Fruit fly (Drosophila melanogaster) whole organism, larva: ENCODE measurements around the gene DCTN1-p150.

Experiments used
- noc ChIP-seq: fragments of 200-800 bp; sonication (Bioruptor generic); optimal IDR thresholded peaks from 3 replicates; lab custom pipeline; 2019; ENCODE audit warnings: missing biosample characterization, mild to moderate bottlenecking, missing genetic modification characterization, moderate library complexity

The DCTN1-p150 gene

dm6 chr3L:13928769-13929594, at the start of gene DCTN1-p150, which contains the start of gene CG8833:
DCTN1-p150 (plus strand) TSS chr3L:13929387.
CG8833 (minus strand) TSS chr3L:13929000.
- no peak for TF ChIP-seq noc (tag; lab: Kevin White, UChicago)

- TF ChIP-seq noc (tag; lab: Kevin White, UChicago), result no peak
These were observed 47.6 kb upstream of the DCTN1-p150 start for dm6 chr3L:13881555-13881954.

- TF ChIP-seq noc (tag; lab: Kevin White, UChicago), result no peak
These were observed 46.7 kb upstream of the DCTN1-p150 start for dm6 chr3L:13882532-13882931.

DNA sequence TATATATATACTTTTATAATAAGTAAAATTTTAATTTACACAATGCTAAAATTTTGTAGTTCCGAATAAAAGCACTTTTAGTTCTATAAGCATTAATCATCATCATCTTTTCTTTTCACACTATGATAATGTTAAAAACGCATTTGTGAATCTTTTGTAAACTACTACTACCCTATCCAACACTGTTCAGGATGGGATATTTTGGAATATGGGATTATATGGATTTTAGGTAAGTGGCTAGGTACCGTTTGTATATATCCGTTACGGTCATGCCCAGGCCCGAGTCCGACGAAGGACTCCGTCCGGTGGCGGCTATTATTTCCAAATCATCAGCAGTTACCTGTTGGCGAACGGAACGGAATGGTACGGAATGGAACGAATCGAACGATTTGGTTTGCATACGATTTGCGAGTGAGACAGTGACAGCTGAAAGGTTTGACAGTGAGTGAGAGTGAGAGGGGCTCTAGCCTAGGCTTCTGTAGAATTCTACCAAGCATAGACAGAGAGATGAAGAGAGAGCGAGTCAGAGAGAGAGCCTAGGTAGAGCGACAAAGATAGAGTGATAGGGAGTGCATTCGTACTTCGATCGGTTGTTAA, 44.6 kb upstream of the DCTN1-p150 start:
- TF ChIP-seq noc (tag; lab: Kevin White, UChicago), result no peak

DNA sequence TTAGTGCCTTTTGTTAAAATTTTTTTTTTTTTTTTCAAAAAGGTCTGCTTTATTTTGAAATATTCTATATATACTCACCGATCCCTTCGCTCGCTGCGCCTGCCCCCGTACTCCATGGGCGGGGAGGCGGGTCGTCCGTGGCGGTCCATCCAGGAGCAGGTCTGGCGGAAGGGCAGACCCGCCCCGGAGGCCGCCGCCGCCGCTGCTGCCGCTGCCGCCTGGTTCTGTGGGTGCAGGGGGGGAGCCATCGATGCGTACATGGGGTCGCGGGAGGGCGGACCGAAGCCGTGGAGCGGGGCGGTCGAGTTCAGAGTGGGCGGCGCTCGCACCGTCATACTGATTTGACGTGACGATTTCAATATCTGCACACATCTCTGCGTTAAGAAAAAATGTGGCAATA, 42.1 kb upstream of the DCTN1-p150 start:
- TF ChIP-seq noc (tag; lab: Kevin White, UChicago), result no peak

DNA sequence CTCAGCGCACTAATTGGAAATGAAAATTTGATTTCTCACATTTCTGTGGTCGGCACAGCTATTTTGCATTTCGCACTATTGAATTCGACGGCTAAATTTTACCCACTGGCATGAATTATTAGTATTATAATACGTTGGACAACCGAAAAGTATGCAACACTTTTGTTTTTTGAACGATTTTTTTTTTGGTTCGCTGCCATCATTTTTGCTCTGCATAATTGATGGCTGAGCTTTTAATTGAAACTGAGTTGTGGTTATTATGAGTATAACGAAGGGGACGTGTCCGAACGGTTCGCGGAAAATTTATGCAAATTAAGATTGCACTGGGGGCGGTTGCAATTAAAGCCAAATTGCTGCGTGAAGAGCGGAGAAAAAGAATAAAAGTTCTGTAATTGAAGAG, 28.6 kb upstream of the DCTN1-p150 start:
- no peak for TF ChIP-seq noc (tag; lab: Kevin White, UChicago)

DNA sequence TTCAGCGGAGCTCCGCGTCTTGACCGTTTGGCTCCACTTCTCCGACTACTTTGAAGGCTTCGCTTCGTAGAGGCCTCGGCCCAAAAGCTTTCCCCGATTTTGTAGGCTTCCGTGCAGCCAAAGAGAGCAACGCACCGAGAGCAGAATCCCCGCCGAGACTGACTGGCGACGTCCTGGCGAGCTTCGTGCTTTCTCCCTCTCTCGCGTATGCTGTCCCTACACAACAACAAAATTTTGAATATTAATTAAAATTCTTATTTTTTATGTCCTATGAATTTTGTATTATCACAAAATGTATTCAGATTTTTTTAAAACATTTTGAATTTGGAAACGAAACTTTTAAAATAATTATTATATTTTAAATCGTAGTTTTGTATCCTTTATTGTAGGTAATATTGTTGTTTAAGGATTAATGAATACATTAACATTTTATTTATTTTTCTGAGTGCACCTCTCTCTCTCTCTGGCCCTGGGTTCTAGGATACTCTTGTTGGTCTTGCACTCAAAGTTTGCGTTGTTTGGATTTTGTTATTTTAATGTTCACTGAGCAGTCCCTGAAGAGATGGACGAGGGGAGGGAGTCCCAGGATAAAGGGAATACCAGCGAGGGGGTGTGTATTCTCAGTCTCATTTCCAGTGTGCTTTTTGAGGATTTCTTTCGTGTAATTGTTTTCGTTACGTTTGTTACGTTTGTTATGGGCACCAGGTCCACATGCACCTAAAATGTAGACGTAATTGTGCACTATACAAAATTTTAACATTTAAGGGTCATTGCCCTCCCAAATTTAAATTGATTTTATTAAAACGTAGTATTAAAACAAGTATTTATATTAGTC, 25.8 kb upstream of the DCTN1-p150 start, which contains the start of gene dysc:
Gene dysc (minus strand): TSS at position 51 of the 835 bp plus-strand sequence.
- no peak for TF ChIP-seq noc (tag; lab: Kevin White, UChicago)

DNA sequence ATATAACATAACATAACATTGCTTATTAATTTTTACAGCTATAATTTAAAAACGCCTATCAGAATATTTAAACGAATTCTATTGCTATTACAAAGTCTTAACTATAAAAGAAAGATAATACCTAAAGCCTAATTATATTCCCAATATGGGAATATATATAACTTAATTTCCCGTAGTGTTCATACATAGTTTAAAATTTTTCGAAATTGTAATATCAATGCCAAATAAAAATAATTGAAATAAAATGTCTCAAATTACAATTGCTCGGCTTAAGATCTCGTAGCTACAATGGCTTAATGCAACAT, 25.2 kb upstream of the DCTN1-p150 start:
- no peak for TF ChIP-seq noc (tag; lab: Kevin White, UChicago)

- no peak for TF ChIP-seq noc (tag; lab: Kevin White, UChicago)
These were observed 24.8 kb upstream of the DCTN1-p150 start for dm6 chr3L:13904426-13904825.

- TF ChIP-seq noc (tag; lab: Kevin White, UChicago), result peak; percentile 49
These were observed 23.7 kb upstream of the DCTN1-p150 start for dm6 chr3L:13905515-13905914.

DNA sequence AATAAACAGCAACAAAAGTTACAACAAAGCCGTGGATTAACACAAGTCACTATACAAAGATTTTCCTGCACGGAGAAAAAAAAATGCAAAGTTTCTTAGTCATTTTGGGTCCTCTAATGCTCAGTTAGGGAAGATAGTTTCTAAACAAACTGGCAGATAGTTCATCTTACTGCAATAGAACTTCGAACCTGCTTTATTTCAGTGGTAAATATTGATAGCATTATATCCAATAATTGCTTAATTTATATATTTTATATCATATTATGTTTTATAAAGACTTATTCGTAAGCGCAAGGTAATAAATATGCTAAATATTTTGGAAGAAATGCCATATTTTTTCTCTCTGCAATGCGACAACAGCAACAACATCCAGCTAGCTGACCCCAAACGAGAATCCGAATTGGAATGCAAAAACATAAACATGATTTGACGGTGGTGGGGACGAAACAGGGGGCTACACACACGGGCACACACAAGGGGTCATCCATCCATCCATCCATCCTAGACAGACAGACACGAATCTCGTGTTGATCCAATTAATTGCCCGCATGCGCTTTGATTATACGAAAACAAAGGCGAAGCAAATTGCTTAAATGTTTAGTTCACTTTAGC, 17.4 kb upstream of the DCTN1-p150 start:
- TF ChIP-seq noc (tag; lab: Kevin White, UChicago), result no peak

- peak; percentile 58 for TF ChIP-seq noc (tag; lab: Kevin White, UChicago)
These were observed 16.4 kb upstream of the DCTN1-p150 start for dm6 chr3L:13912777-13913176.

DNA sequence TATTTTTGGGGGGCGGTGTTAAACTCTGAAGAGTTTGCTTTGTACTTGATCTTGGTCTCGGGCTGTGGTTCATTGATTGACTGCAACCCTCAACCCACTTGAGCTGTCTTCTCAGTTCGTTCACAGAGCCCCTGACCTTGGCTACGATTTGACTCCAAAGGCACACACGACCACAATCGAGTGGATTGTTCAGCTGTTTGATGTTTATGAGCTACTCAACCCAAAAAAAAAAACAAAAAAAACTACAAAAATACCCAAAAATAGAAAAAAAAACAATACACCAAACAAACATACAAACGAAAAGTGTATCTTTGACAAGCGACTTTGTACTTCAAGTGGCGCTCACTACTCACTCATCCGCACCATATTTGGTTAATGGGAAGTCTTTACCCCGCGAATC, 14.6 kb upstream of the DCTN1-p150 start:
- no peak for TF ChIP-seq noc (tag; lab: Kevin White, UChicago)

dm6 chr3L:13917589-13918198, 11.5 kb upstream of the DCTN1-p150 start:
- no peak for TF ChIP-seq noc (tag; lab: Kevin White, UChicago)

DNA sequence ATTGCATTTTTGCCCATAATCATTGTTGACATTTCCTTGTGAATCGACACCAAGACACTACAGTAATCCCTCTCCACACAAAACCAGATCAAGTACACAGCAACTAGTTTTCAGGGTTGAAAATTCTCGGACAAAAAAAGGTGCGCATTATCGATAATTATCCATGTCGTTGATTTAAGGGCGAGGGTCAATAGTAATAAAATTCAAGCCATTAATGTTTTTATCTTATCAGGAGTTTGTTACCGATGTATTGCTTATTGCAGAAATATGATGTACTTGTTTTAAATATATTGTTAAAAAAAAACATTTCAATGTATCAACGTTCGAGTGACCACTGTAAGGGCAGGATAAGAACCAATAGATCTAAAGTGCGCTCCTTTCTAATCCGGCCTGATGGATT, 10.4 kb upstream of the DCTN1-p150 start:
- no peak for TF ChIP-seq noc (tag; lab: Kevin White, UChicago)
